Worm (Caenorhabditis elegans): Measurements from ENCODE around the gene col-163.

ce11 chrV:20645479-20645878 lies 45.6 kb downstream of the col-163 start:
- TF ChIP-seq lin-13 (tag; optimal IDR thresholded peaks at IDR 0.05) (no peak), nhr-237 (tag; optimal IDR thresholded peaks at IDR 0.05) (no peak), nhr-12 (tag; optimal IDR thresholded peaks at IDR 0.05) (no peak), pha-4 (tag; optimal IDR thresholded peaks at IDR 0.05) (no peak), ceh-39 (tag; optimal IDR thresholded peaks at IDR 0.05) (no peak), snpc-4 (tag; optimal IDR thresholded peaks at IDR 0.05) (no peak), elt-3 (tag; optimal IDR thresholded peaks at IDR 0.05) (no peak), unc-62 (GFP tag; optimal IDR thresholded peaks at IDR 0.05) (no peak), ham-2 (GFP tag; optimal IDR thresholded peaks at IDR 0.05) (no peak), mep-1 (tag; optimal IDR thresholded peaks at IDR 0.05) (no peak), mab-5 (tag; optimal IDR thresholded peaks at IDR 0.05) (no peak), bed-3 (GFP tag; optimal IDR thresholded peaks at IDR 0.05) (no peak), ceh-43 (GFP tag; optimal IDR thresholded peaks at IDR 0.05) (no peak)

Measured in whole organism, mixed stage, embryonic.